Fruit fly (Drosophila melanogaster): ENCODE results near the gene GluRIIA.

The GluRIIA gene

DNA sequence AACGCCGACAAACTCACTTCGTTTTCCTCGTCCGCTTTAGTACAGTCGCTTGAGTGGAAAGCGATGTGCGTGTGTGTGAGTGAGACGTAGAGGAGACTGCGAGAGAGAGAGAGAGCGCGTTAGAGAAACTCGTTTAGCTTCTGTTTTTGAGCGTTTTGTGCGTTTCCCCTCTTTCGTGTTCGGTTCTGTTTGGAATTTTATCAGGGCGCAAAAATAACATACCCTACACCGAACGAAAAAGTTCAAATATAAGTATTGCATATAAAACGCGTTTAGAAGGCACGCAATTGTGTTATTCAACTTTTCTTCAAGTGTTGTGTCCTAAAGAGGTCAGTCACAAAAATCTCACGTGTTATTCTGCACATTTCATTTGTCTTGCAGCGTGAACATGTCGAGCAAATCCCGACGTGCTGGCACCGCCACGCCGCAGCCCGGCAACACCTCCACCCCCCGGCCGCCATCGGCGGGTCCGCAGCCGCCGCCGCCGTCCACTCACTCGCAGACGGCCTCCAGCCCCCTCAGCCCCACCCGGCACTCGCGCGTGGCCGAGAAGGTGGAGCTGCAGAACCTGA, 11.8 kb upstream of the GluRIIA start (continued):
- TF ChIP-seq CG11723 (GFP tag; optimal IDR thresholded peaks at IDR 0.05): no peak
- peak; percentile 18 for TF ChIP-seq Hey (tag; optimal IDR thresholded peaks at IDR 0.05)
- TF ChIP-seq vfl (GFP tag; optimal IDR thresholded peaks at IDR 0.05): no peak
- TF ChIP-seq CG2202 (tag; optimal IDR thresholded peaks at IDR 0.05): no peak
- TF ChIP-seq hkb (optimal IDR thresholded peaks at IDR 0.05): no peak
- peak; percentile 80 for TF ChIP-seq hkb (GFP tag; IDR thresholded peaks at IDR 0.05)
- peak; percentile 71 for TF ChIP-seq slbo (GFP tag; IDR thresholded peaks at IDR 0.05)
- peak; percentile 40 for TF ChIP-seq CG12942 (GFP tag; optimal IDR thresholded peaks at IDR 0.05)
- TF ChIP-seq cad (GFP tag; optimal IDR thresholded peaks at IDR 0.05): no peak
- no peak for TF ChIP-seq repo (GFP tag; optimal IDR thresholded peaks at IDR 0.05)
- peak; percentile 37 for TF ChIP-seq az2 (GFP tag; optimal IDR thresholded peaks at IDR 0.05)
- no peak for TF ChIP-seq CG11247 (GFP tag; IDR thresholded peaks at IDR 0.05)
- TF ChIP-seq emc (GFP tag; optimal IDR thresholded peaks at IDR 0.05): no peak
- no peak for TF ChIP-seq CG2129 (GFP tag; IDR thresholded peaks at IDR 0.05; ENCODE audit: partially characterized antibody)
- peak; percentile 54 for TF ChIP-seq CG7839 (tag; optimal IDR thresholded peaks at IDR 0.05)
- TF ChIP-seq CG14667 (GFP tag; IDR thresholded peaks at IDR 0.05): no peak
- TF ChIP-seq CG6791 (GFP tag; IDR thresholded peaks at IDR 0.05; ENCODE audit: partially characterized antibody): peak; percentile 38; the same call in 1 of the 3 replicates
- TF ChIP-seq jumu (GFP tag; optimal IDR thresholded peaks at IDR 0.05): no peak
- peak; percentile 4 for TF ChIP-seq CG14710 (tag; optimal IDR thresholded peaks at IDR 0.05)
- TF ChIP-seq chinmo (GFP tag; IDR thresholded peaks at IDR 0.05; ENCODE audit: partially characterized antibody): peak; percentile 70; the same call in 2 of the 4 replicates
- no peak for TF ChIP-seq twi (tag; optimal IDR thresholded peaks at IDR 0.05)
- peak; percentile 46 for TF ChIP-seq CG3847 (GFP tag; IDR thresholded peaks at IDR 0.05)
- TF ChIP-seq CG7271 (tag; optimal IDR thresholded peaks at IDR 0.05): no peak
- peak; percentile 47 for TF ChIP-seq ATbp (GFP tag; optimal IDR thresholded peaks at IDR 0.05)
- peak; percentile 1 for TF ChIP-seq Max (GFP tag; optimal IDR thresholded peaks at IDR 0.05)
- peak; percentile 21 for TF ChIP-seq exex (tag; optimal IDR thresholded peaks at IDR 0.05)
- peak; percentile 7 for TF ChIP-seq maf-S (GFP tag; optimal IDR thresholded peaks at IDR 0.05)
- TF ChIP-seq CG6654 (GFP tag; optimal IDR thresholded peaks at IDR 0.05): no peak
- TF ChIP-seq insv (GFP tag; optimal IDR thresholded peaks at IDR 0.05): peak in 1 of 2 experiments; percentile 27
- no peak for TF ChIP-seq Ravus (GFP tag; IDR thresholded peaks at IDR 0.05)
- 0 out of 3 replicates have a peak, but pooled peaks have one; percentile 22 for TF ChIP-seq CG17361 (GFP tag; IDR thresholded peaks at IDR 0.05)
- TF ChIP-seq tin (GFP tag; optimal IDR thresholded peaks at IDR 0.05): peak; percentile 38
- peak; percentile 81 for TF ChIP-seq CG9932 (GFP tag; IDR thresholded peaks at IDR 0.05)
- TF ChIP-seq abd-A (tag; optimal IDR thresholded peaks at IDR 0.05): no peak
- TF ChIP-seq cwo (GFP tag; optimal IDR thresholded peaks at IDR 0.05): peak; percentile 86
- TF ChIP-seq nerfin-1 (tag; optimal IDR thresholded peaks at IDR 0.05): peak; percentile 26
- TF ChIP-seq BEAF-32 (GFP tag; optimal IDR thresholded peaks at IDR 0.05): no peak
- TF ChIP-seq Dp (GFP tag; optimal IDR thresholded peaks at IDR 0.05): no peak
- TF ChIP-seq ewg (GFP tag; optimal IDR thresholded peaks at IDR 0.05): no peak
- 0 out of 2 replicates have a peak, but pooled peaks have one; percentile 23 for TF ChIP-seq CG4404 (GFP tag; IDR thresholded peaks at IDR 0.05)
- TF ChIP-seq CG11456 (GFP tag; IDR thresholded peaks at IDR 0.05): 0 out of 3 replicates have a peak, but pooled peaks have one; percentile 4
- no peak for TF ChIP-seq CTCF (GFP tag; optimal IDR thresholded peaks at IDR 0.05)
- peak; percentile 37 for TF ChIP-seq Fer3 (tag; optimal IDR thresholded peaks at IDR 0.05)
- peak; percentile 38 to 64 for TF ChIP-seq Pdp1 (GFP tag; optimal IDR thresholded peaks at IDR 0.05)
- TF ChIP-seq CG9609 (GFP tag; optimal IDR thresholded peaks at IDR 0.05): peak; percentile 43
- peak; percentile 27; the same call in 1 of the 2 replicates for TF ChIP-seq ttk (GFP tag; IDR thresholded peaks at IDR 0.05)
- TF ChIP-seq D19A (tag; optimal IDR thresholded peaks at IDR 0.05): peak; percentile 63
- TF ChIP-seq CG11504 (tag; optimal IDR thresholded peaks at IDR 0.05): no peak
- peak; percentile 45 for TF ChIP-seq CoRest (tag; optimal IDR thresholded peaks at IDR 0.05)
- TF ChIP-seq CG18262 (tag; optimal IDR thresholded peaks at IDR 0.05): peak; percentile 36
